Worm (Caenorhabditis elegans): ENCODE results near the gene C44H9.6.
A peak's percentile ranks its signal among the peaks of the same experiment; 100 is the strongest.

The C44H9.6 gene

DNA sequence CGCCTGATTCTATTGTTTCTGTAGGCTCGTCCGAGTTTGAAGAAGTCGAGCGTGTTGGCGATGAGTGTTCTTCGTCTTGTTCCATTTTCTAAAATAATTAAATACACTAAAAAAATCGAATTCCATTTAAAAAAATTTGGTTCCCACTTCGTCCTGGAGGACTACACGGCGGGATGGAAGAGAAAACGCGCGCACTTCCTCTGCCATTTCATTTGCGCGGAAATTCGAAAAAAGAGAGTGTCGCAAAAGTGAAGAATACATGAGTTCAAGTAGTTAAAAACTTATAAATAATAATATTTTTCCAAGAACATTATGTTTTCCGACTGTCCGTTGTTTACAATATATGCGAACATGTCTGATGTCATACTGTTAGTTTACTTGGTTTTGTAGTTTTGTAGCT, 24.8 kb upstream of the C44H9.6 start, which contains the start of gene T07F10.3 (continued):
- TF ChIP-seq attf-3 (GFP tag; conservative IDR thresholded peaks at IDR 0.05) (peak; percentile 75), F33H1.4 (GFP tag; IDR thresholded peaks at IDR 0.05) (peak; percentile 63), C06A6.2 (GFP tag; conservative IDR thresholded peaks at IDR 0.05) (0 out of 2 replicates have a peak, but pooled peaks have one; percentile 19), lin-26 (GFP tag; IDR thresholded peaks at IDR 0.05) (no peak), T26A5.8 (tag; optimal IDR thresholded peaks at IDR 0.05) (no peak), madf-10 (tag; optimal IDR thresholded peaks at IDR 0.05) (peak; percentile 74), Y95B8A.8 (GFP tag; IDR thresholded peaks at IDR 0.05) (no peak), ceh-79 (tag; optimal IDR thresholded peaks at IDR 0.05) (no peak), lin-40 (tag; optimal IDR thresholded peaks at IDR 0.05) (peak; percentile 84), fkh-3 (tag; optimal IDR thresholded peaks at IDR 0.05) (no peak), nhr-179 (tag; optimal IDR thresholded peaks at IDR 0.05) (no peak), mcd-1 (GFP tag; IDR thresholded peaks at IDR 0.05) (peak; percentile 88), F52B5.7 (tag; optimal IDR thresholded peaks at IDR 0.05) (peak; percentile 59), hmg-1.2 (GFP tag; IDR thresholded peaks at IDR 0.05) (peak; percentile 35), rpc-1 (optimal IDR thresholded peaks at IDR 0.05) (no peak), rpc-1 (tag; optimal IDR thresholded peaks at IDR 0.05) (no peak), F49E8.2 (tag; optimal IDR thresholded peaks at IDR 0.05; ENCODE audit: insufficient read depth) (no peak), sptf-2 (GFP tag; optimal IDR thresholded peaks at IDR 0.05) (no peak), tlf-1 (GFP tag; optimal IDR thresholded peaks at IDR 0.05) (peak; percentile 47), attf-6 (GFP tag; IDR thresholded peaks at IDR 0.05) (no peak), mel-28 (tag; optimal IDR thresholded peaks at IDR 0.05; ENCODE audit: borderline replicate concordance) (no peak), ceh-58 (GFP tag; IDR thresholded peaks at IDR 0.05) (no peak), C17E4.6 (GFP tag; IDR thresholded peaks at IDR 0.05) (no peak), hrde-1 (tag; optimal IDR thresholded peaks at IDR 0.05; ENCODE audit: borderline replicate concordance) (peak; percentile 36), lir-1 (GFP tag; conservative IDR thresholded peaks at IDR 0.05) (peak; percentile 80), xnd-1 (tag; optimal IDR thresholded peaks at IDR 0.05) (peak; percentile 30), F37B4.10 (GFP tag; IDR thresholded peaks at IDR 0.05) (no peak), madf-8 (GFP tag; conservative IDR thresholded peaks at IDR 0.05) (peak; percentile 58), F57A8.1 (GFP tag; optimal IDR thresholded peaks at IDR 0.05) (no peak), ekl-4 (GFP tag; IDR thresholded peaks at IDR 0.05) (peak; percentile 80), die-1 (tag; optimal IDR thresholded peaks at IDR 0.05) (no peak), dox-1 (GFP tag; IDR thresholded peaks at IDR 0.05) (peak; percentile 90), ztf-22 (GFP tag; optimal IDR thresholded peaks at IDR 0.05) (peak; percentile 63), nhr-80 (tag; optimal IDR thresholded peaks at IDR 0.05) (no peak), B0336.3 (GFP tag; IDR thresholded peaks at IDR 0.05) (0 out of 2 replicates have a peak, but pooled peaks have one; percentile 46), ztf-3 (GFP tag; optimal IDR thresholded peaks at IDR 0.05) (no peak), bed-2 (GFP tag; IDR thresholded peaks at IDR 0.05) (peak; percentile 92), lsy-27 (tag; optimal IDR thresholded peaks at IDR 0.05; ENCODE audit: borderline replicate concordance, insufficient read depth) (no peak), T07F8.4 (tag; optimal IDR thresholded peaks at IDR 0.05) (peak; percentile 56), lsl-1 (GFP tag; optimal IDR thresholded peaks at IDR 0.05) (peak; percentile 55), snpc-1.3 (tag; optimal IDR thresholded peaks at IDR 0.05; ENCODE audit: insufficient read depth) (peak; percentile 15), nfya-1 (tag; optimal IDR thresholded peaks at IDR 0.05; ENCODE audit: borderline replicate concordance, insufficient read depth) (no peak), zim-3 (tag; optimal IDR thresholded peaks at IDR 0.05) (peak; percentile 48), cebp-1 (GFP tag; IDR thresholded peaks at IDR 0.05) (0 out of 2 replicates have a peak, but pooled peaks have one; percentile 15), cebp-1 (tag; optimal IDR thresholded peaks at IDR 0.05) (peak; percentile 49), ceh-100 (GFP tag; IDR thresholded peaks at IDR 0.05) (peak; percentile 37; the same call in 1 of the 2 replicates), tbp1 (GFP tag; optimal IDR thresholded peaks at IDR 0.05) (peak; percentile 48), chd-7 (tag; optimal IDR thresholded peaks at IDR 0.05) (peak; percentile 82), nhr-120 (GFP tag; IDR thresholded peaks at IDR 0.05) (no peak)

Measured in whole organism, young adult.